Worm (Caenorhabditis elegans) whole organism, L3 larva: ENCODE data around the gene ama-1.

Experiments used
- R02D3.7 ChIP-seq: fragments of 150-350 bp; optimal IDR thresholded peaks from 2 replicates; lab custom pipeline; 2014; ENCODE audit warnings: missing biosample characterization, missing genetic modification characterization
- elt-1 ChIP-seq: fragments of 150-350 bp; optimal IDR thresholded peaks from 2 replicates; lab custom pipeline; 2014; ENCODE audit warnings: missing biosample characterization, missing genetic modification characterization
- jun-1 ChIP-seq: fragments of 150-350 bp; optimal IDR thresholded peaks from 2 replicates; lab custom pipeline; 2014; ENCODE audit warnings: missing biosample characterization, missing genetic modification reagents, missing genetic modification characterization
- nfya-1 ChIP-seq: sonication (generic microtip); optimal IDR thresholded peaks from 2 replicates; lab custom pipeline; 2017; ENCODE audit warnings: missing genetic modification characterization, mild to moderate bottlenecking, missing compliant biosample characterization, antibody characterized with exemption, moderate library complexity; ENCODE audit not compliant: insufficient read depth
- unc-62 ChIP-seq: fragments of 150-350 bp; sonication (generic microtip); optimal IDR thresholded peaks from 4 replicates; lab custom pipeline; 2014; ENCODE audit warnings: missing biosample characterization, missing genetic modification reagents, missing genetic modification characterization

- TF ChIP-seq unc-62 (no peak), nfya-1 (tag; lab: Kevin White, UChicago) (no peak), elt-1 (tag; lab: Kevin White, UChicago) (no peak), R02D3.7 (tag; lab: Kevin White, UChicago) (no peak), jun-1 (no peak)
Measured at ce11 chrIV:4288332-4288731, 40.5 kb downstream of the ama-1 start, which contains the start of gene srv-4.
